Worm (Caenorhabditis elegans) whole organism, midembryonic: ENCODE results near the gene ser-4.

Experiments used
- T22C8.4 ChIP-seq: fragments of 200-800 bp; sonication (Bioruptor generic); IDR thresholded peaks from 2 replicates; pipeline ENCODE4 v1.3.6; 2022; ENCODE audit warnings: missing genetic modification characterization, missing compliant biosample characterization
- flt-1 ChIP-seq: fragments of 200-800 bp; sonication (Bioruptor generic); IDR thresholded peaks from 2 replicates; pipeline ENCODE4 v1.3.6; 2022; ENCODE audit warnings: missing genetic modification characterization, missing compliant biosample characterization
- klf-2 ChIP-seq: fragments of 200-800 bp; sonication (Bioruptor generic); conservative IDR thresholded peaks from 2 replicates; pipeline ENCODE4 v1.3.6; 2022; ENCODE audit warnings: missing genetic modification reagents, missing genetic modification characterization, missing compliant biosample characterization
- med-1 ChIP-seq: sonication (generic microtip); optimal IDR thresholded peaks from 2 replicates; lab custom pipeline; 2017; ENCODE audit warnings: missing genetic modification characterization, mild to moderate bottlenecking, missing compliant biosample characterization, antibody characterized with exemption, missing genetic modification reagents; ENCODE audit not compliant: insufficient read depth
- tab-1 ChIP-seq: fragments of 200-800 bp; sonication (Bioruptor generic); IDR thresholded peaks from 2 replicates; pipeline ENCODE4 v1.3.6; 2022; ENCODE audit warnings: missing genetic modification characterization, missing compliant biosample characterization
- ztf-23 ChIP-seq: fragments of 200-800 bp; sonication (Bioruptor generic); IDR thresholded peaks from 2 replicates; pipeline ENCODE4 v1.3.6; 2022; ENCODE audit warnings: missing genetic modification reagents, missing genetic modification characterization, missing compliant biosample characterization
- ztf-29 ChIP-seq: fragments of 200-800 bp; sonication (Bioruptor generic); IDR thresholded peaks from 2 replicates; pipeline ENCODE4 v1.3.6; 2022; ENCODE audit warnings: missing genetic modification reagents, missing genetic modification characterization, missing compliant biosample characterization

DNA sequence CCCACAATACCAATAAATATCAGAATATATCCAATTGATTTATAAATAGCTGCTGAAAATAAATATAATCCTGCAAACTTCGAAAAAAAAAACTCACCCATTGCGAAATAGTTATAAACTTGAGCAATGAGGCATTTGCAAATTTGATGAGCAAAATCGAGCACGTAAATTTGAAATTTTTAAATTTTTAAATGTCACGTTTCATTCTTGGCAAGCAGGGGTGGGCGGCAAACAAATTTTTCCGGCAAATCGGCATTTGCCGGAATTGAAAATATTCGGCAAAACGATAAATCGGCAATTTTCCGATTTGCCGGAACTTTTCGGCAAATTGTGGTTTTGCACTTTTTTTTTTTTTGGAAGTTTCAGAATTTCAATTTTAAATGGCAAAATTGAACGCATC, 43.0 kb downstream of the ser-4 start, which contains the start of gene Y22D7AR.14:
- TF ChIP-seq ztf-23 (GFP tag; lab: Robert Waterston, UW) (no peak), tab-1 (GFP tag; lab: Robert Waterston, UW) (no peak), T22C8.4 (GFP tag; lab: Robert Waterston, UW) (no peak), ztf-29 (no peak), klf-2 (GFP tag; lab: Robert Waterston, UW) (no peak), flt-1 (GFP tag; lab: Robert Waterston, UW) (no peak), med-1 (GFP tag; lab: Kevin White, UChicago) (no peak)
